Worm (Caenorhabditis elegans) whole organism, L4/young adult: ENCODE measurements around the gene Y37D8A.4.

Experiments
- dao-5 ChIP-seq: sonication (generic microtip); optimal IDR thresholded peaks from 2 replicates; lab custom pipeline; 2016; ENCODE audit warnings: missing genotype, missing genetic modification characterization, moderate library complexity, missing compliant biosample characterization
- him-1 ChIP-seq: sonication (generic microtip); optimal IDR thresholded peaks from 2 replicates; lab custom pipeline; 2016; ENCODE audit warnings: missing genotype, missing genetic modification reagents, missing genetic modification characterization, missing compliant biosample characterization

DNA sequence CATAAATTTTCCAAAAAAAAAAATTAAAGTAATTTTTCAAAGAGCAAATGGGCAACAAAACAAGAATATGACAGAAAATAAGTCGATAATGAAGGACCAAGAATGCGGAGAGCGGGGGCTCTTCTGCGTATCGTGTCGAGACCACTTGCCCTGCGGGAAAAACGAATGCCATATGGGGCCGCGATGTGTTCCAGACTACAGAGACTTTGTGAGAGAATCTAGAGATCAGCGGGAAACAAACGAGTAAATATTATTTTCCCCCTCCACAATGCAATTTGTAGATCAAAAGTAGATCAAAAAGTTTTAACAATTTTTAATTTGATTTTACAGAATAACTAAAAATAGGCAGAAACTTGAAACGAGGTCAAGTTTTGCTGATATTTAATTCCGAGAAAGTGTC is 1.4 kb upstream of the Y37D8A.4 start:
- TF ChIP-seq him-1: no peak
- TF ChIP-seq dao-5 (tag; lab: Kevin White, UChicago): no peak
